Worm (Caenorhabditis elegans): ENCODE results near the gene nuo-5.

- no peak for TF ChIP-seq ZK546.5 (tag; optimal IDR thresholded peaks at IDR 0.05)
- TF ChIP-seq unc-130 (GFP tag; optimal IDR thresholded peaks at IDR 0.05) = no peak
These were observed 29.5 kb downstream of the nuo-5 start, which contains the start of gene str-33 for ce11 chrV:2728236-2728635.

All from whole organism, L4 larva.